Fruit fly (Drosophila melanogaster) whole organism, adult: ENCODE results near the gene CG8668.

ENCODE experiments used
- CG11617 ChIP-seq: fragments of 200-800 bp; sonication (Bioruptor generic); optimal IDR thresholded peaks from 2 replicates; lab custom pipeline; 2017; ENCODE audit warnings: mild to moderate bottlenecking, missing biosample characterization, missing genetic modification reagents, missing genetic modification characterization
- Mnt ChIP-seq: fragments of 200-800 bp; sonication (Bioruptor generic); optimal IDR thresholded peaks from 2 replicates; lab custom pipeline; 2016; ENCODE audit warnings: missing biosample characterization, mild to moderate bottlenecking, missing genetic modification characterization

DNA sequence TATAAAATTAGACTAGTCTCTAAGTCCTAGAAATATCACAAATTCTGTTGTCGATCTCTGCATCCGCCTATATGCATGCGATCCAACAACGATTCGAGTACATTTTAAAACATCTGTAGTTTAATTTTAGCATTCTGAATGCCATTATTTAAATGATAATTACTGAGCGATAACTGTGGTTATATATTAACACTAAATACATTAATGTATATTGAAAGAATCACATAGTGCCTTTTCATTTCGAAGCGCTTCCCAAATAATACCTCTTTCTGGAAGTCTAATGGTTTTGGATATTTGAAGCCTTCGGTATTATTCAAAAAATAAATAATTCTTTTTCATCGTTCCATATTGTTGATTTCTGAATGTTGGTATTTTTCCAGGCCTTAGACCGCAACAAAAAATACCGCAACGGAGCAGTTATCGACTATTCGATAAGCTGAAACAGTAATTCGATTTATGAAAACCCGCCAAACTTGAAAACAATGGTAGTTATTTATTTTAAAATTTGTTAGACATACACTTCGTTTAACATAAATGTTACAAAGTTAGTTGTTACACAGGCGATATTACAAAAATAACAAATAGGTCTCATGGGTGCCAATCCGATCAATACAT is 7.1 kb downstream of the CG8668 start:
- TF ChIP-seq Mnt: no peak
- TF ChIP-seq CG11617 (GFP tag; lab: Kevin White, UChicago): no peak
